Fruit fly (Drosophila melanogaster) S2 (cell line): ENCODE data around the gene QC.

Experiments
- CG8478 ChIP-seq: fragments of >200 bp; optimal IDR thresholded peaks from 2 replicates; lab custom pipeline; 2018
- CTCF ChIP-seq, 2 experiments: fragments of >200 bp; optimal IDR thresholded peaks; 2 replicates each; lab custom pipeline; 2018

Gene QC

dm6 chr3L:5869614-5870204 is 32.5 kb downstream of the QC start:
- TF ChIP-seq CG8478 (lab: Kevin White, UChicago) (no peak), CTCF (optimal IDR thresholded peaks at IDR 0.05; lab: Kevin White, UChicago) (peak; percentile 100)

dm6 chr3L:5866924-5867323 is 35.3 kb downstream of the QC start:
- TF ChIP-seq CTCF (optimal IDR thresholded peaks at IDR 0.05; lab: Kevin White, UChicago) (no peak), CG8478 (lab: Kevin White, UChicago) (no peak)

DNA sequence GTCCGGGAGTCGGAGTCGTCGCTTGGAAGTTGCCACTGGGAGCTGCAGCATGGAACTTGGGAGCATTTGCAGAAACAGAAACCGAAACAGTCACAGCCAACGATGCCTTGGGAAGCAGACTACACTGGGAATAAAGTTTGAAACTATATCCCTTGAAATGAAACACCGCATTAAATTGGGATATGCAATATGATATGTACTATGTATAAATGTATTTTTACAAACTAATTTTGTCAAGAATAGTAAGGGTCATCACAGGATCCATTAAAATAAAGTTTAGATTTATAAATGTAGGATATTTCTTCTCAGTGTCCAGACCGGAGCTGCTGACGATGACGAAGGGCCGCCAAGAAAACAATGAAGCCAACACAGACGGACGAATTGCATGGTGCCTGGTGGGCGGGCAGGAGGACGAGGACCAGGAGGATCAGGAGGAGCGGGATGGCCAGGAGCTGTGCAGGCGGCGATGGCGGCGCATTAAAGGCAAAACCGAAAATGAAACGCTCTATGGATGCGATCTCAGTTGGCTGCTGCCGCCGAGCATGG is 38.3 kb downstream of the QC start:
- no peak for TF ChIP-seq CG8478 (lab: Kevin White, UChicago)
- no peak for TF ChIP-seq CTCF (optimal IDR thresholded peaks at IDR 0.05; lab: Kevin White, UChicago)

DNA sequence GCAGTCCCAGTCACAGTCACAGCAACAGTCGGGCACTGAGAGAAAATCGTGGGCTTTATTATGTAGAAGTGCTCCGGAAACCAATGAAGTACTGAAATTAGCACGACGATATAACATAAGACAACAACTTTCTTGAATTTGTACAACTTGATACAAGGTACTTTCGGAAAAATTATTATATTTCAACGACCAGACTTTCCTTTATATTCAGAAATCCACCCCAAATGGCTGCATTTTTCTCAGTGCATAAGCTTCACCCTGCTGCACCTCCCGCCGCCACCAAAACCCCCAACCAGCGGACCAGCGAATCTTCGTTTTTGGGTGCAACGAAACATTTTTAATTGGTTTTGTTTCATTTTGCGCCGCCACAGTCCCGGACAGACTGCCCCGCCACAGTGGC is 39.3 kb downstream of the QC start:
- no peak for TF ChIP-seq CTCF (optimal IDR thresholded peaks at IDR 0.05; lab: Kevin White, UChicago)
- no peak for TF ChIP-seq CG8478 (lab: Kevin White, UChicago)

dm6 chr3L:5859029-5859428 is 43.2 kb downstream of the QC start:
- TF ChIP-seq CG8478 (lab: Kevin White, UChicago) (no peak), CTCF (optimal IDR thresholded peaks at IDR 0.05; lab: Kevin White, UChicago) (no peak)

- TF ChIP-seq CTCF (optimal IDR thresholded peaks at IDR 0.05; lab: Kevin White, UChicago) = no peak
Observed at dm6 chr3L:5856919-5857318, 45.3 kb downstream of the QC start.

DNA sequence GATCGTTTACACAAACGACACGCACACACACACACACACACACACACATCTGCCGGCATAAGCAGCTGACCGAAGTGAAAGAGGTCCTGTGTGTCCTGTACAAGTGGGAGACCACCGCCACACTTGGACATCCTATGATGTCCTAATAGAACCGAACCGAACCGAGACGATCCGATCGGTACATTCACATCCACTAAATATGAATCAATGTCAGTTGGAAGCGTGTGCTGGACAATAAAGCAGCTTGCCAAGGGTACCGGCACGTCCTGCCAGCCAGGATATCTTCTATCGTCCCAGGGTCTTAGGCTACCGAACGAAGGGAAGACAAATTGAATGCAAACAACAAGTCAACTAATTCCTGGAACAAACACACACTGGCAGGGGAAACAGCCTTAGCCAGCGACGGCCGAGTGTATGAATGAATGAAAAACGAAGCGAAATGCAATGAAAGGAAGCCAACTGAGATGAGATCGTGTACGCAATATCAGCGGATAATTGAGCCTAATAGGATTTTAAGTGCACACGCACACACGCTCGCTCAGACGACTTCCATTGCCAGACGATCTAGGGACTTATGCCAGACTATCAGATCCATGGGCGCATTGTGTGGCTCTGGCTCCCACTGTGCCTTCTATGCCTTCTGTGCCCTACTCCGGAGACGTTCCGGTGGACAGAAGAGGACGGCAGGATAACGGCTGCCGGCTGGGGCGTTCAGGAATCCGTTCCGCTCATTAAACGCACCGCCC is 46.0 kb downstream of the QC start:
- TF ChIP-seq CG8478 (lab: Kevin White, UChicago) (no peak), CTCF (optimal IDR thresholded peaks at IDR 0.05; lab: Kevin White, UChicago) (no peak)

- no peak for TF ChIP-seq CG8478 (lab: Kevin White, UChicago)
Observed at dm6 chr3L:5855098-5855497, 47.2 kb downstream of the QC start.

dm6 chr3L:5851636-5852035 is 50.6 kb downstream of the QC start:
- TF ChIP-seq CG8478 (lab: Kevin White, UChicago) (no peak), CTCF (optimal IDR thresholded peaks at IDR 0.05; lab: Kevin White, UChicago) (no peak)
